Fruit fly (Drosophila melanogaster) Kc167 (cell line): ENCODE results near the gene Cph.

Source experiments
- h ChIP-seq: fragments of >200 bp; optimal IDR thresholded peaks from 3 replicates; lab custom pipeline; 2018; ENCODE audit warnings: missing external identifiers
- insv ChIP-seq: fragments of >200 bp; optimal IDR thresholded peaks from 3 replicates; lab custom pipeline; 2018; ENCODE audit warnings: missing external identifiers
- ttk ChIP-seq: sonication (Bioruptor generic); optimal IDR thresholded peaks from 2 replicates; lab custom pipeline; 2017; ENCODE audit warnings: missing external identifiers

DNA sequence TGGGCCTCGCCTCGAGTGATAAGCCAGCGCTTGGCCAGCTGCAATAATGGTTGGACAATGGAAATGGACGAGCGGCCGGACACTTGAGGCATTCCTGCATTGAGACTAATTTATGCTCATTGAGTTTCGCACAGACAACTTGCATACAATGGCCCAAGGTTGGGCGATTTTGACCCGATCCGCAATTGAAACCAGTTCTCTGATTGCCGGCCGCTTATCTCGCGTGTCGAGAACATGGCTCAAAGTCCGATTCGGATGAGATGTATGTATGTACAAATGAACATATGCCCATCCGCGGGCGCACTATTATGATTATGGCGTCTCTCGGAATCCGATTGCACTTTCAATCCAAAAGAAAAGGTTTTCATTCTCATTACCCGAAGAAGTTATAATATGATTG is 36.8 kb upstream of the Cph start:
- TF ChIP-seq h (no peak), insv (lab: Kevin White, UChicago) (no peak), ttk (lab: Kevin White, UChicago) (no peak)
